5 fruit fly cellular contexts compared by ENCODE assay signal in genomic region chr3R:24810844-24811625, dm6.
TF ChIP-seq lines count a peak whose summit lies in the region.

No protein-coding gene starts in this region.

- peak; percentile 42 for TF ChIP-seq CTCF in whole organism, embryonic (GFP tag; optimal IDR thresholded peaks at IDR 0.05; lab: Kevin White, UChicago)

TF ChIP-seq in whole organism, adult, 20 proteins besides CTCF, POLR2A, EP300 and RAD21 (continues in another document):
- TF ChIP-seq Mnt (GFP tag; optimal IDR thresholded peaks at IDR 0.05; lab: Kevin White, UChicago) (peak; percentile 64), CG14711 (tag; optimal IDR thresholded peaks at IDR 0.05; lab: Kevin White, UChicago) (peak; percentile 88), CG33017 (tag; optimal IDR thresholded peaks at IDR 0.05; lab: Kevin White, UChicago) (peak; percentile 97), CG11617 (GFP tag; optimal IDR thresholded peaks at IDR 0.05; lab: Kevin White, UChicago) (peak; percentile 76), CG12768 (GFP tag; optimal IDR thresholded peaks at IDR 0.05; lab: Kevin White, UChicago) (peak; percentile 95), toe (GFP tag; optimal IDR thresholded peaks at IDR 0.05; lab: Kevin White, UChicago) (peak; percentile 48), Crg-1 (GFP tag; optimal IDR thresholded peaks at IDR 0.05; lab: Kevin White, UChicago) (peak; percentile 78), CG5204 (GFP tag; optimal IDR thresholded peaks at IDR 0.05; lab: Kevin White, UChicago) (peak; percentile 81), pad (GFP tag; optimal IDR thresholded peaks at IDR 0.05; lab: Kevin White, UChicago) (peak; percentile 70), CG7101 (tag; optimal IDR thresholded peaks at IDR 0.05; lab: Kevin White, UChicago) (peak; percentile 96), Hr96 (GFP tag; optimal IDR thresholded peaks at IDR 0.05; lab: Kevin White, UChicago) (peak; percentile 80), ovo (GFP tag; optimal IDR thresholded peaks at IDR 0.05; lab: Kevin White, UChicago) (no peak), bab1 (GFP tag; optimal IDR thresholded peaks at IDR 0.05; lab: Kevin White, UChicago) (peak; percentile 79), tj (GFP tag; optimal IDR thresholded peaks at IDR 0.05; lab: Kevin White, UChicago) (peak; percentile 23), Clk (GFP tag; optimal IDR thresholded peaks at IDR 0.05; lab: Kevin White, UChicago) (peak; percentile 67), cnc (optimal IDR thresholded peaks at IDR 0.05; lab: Kevin White, UChicago) (no peak), kay (GFP tag; lab: Kevin White, UChicago; ENCODE audit: borderline replicate concordance) (peak; percentile 94), cic (GFP tag; optimal IDR thresholded peaks at IDR 0.05; lab: Kevin White, UChicago) (peak; percentile 56)

TF ChIP-seq in whole organism, embryonic, 481 proteins besides CTCF, POLR2A, EP300 and RAD21 (continues in another document):
- TF ChIP-seq CG7357 (GFP tag; IDR thresholded peaks at IDR 0.05; lab: Robert Waterston, UW) (peak; percentile 79), CG17385 (GFP tag; optimal IDR thresholded peaks at IDR 0.05; lab: Kevin White, UChicago) (peak; percentile 89), Rx (GFP tag; IDR thresholded peaks at IDR 0.05; lab: Robert Waterston, UW) (peak; percentile 79), Abd-B (GFP tag; optimal IDR thresholded peaks at IDR 0.05; lab: Kevin White, UChicago) (no peak), unc-4 (GFP tag; IDR thresholded peaks at IDR 0.05; lab: Robert Waterston, UW; ENCODE audit: partially characterized antibody) (no peak), inv (GFP tag; IDR thresholded peaks at IDR 0.05; lab: Robert Waterston, UW; ENCODE audit: partially characterized antibody) (no peak), row (GFP tag; IDR thresholded peaks at IDR 0.05; lab: Robert Waterston, UW) (peak; percentile 93), crol (GFP tag; IDR thresholded peaks at IDR 0.05; lab: Robert Waterston, UW) (0 out of 2 replicates have a peak, but pooled peaks have one; percentile 21), CG11085 (GFP tag; IDR thresholded peaks at IDR 0.05; lab: Robert Waterston, UW) (peak; percentile 63; the same call in 1 of the 2 replicates), Atf-2 (GFP tag; optimal IDR thresholded peaks at IDR 0.05; lab: Kevin White, UChicago) (peak; percentile 63), CG12104 (GFP tag; optimal IDR thresholded peaks at IDR 0.05; lab: Kevin White, UChicago) (peak; percentile 76), CG2120 (GFP tag; optimal IDR thresholded peaks at IDR 0.05; lab: Kevin White, UChicago) (peak; percentile 95), cwo (GFP tag; optimal IDR thresholded peaks at IDR 0.05; lab: Kevin White, UChicago) (peak; percentile 85), CG2202 (tag; optimal IDR thresholded peaks at IDR 0.05; lab: Kevin White, UChicago) (peak; percentile 54), CG7963 (GFP tag; IDR thresholded peaks at IDR 0.05; lab: Robert Waterston, UW; ENCODE audit: partially characterized antibody) (no peak), dmrt11E (tag; optimal IDR thresholded peaks at IDR 0.05; lab: Kevin White, UChicago) (peak; percentile 40), gcm (GFP tag; optimal IDR thresholded peaks at IDR 0.05; lab: Kevin White, UChicago) (peak; percentile 82), tll (GFP tag; optimal IDR thresholded peaks at IDR 0.05; lab: Kevin White, UChicago) (no peak)

TF ChIP-seq in whole organism, prepupa, 60 proteins besides CTCF, POLR2A, EP300 and RAD21 (continues in another document):
- no peak for TF ChIP-seq Blimp-1 (GFP tag; optimal IDR thresholded peaks at IDR 0.05; lab: Kevin White, UChicago)
- TF ChIP-seq dac (GFP tag; optimal IDR thresholded peaks at IDR 0.05; lab: Kevin White, UChicago), result peak; percentile 84
- peak; percentile 80 for TF ChIP-seq fkh (GFP tag; optimal IDR thresholded peaks at IDR 0.05; lab: Kevin White, UChicago)
- TF ChIP-seq esn (GFP tag; optimal IDR thresholded peaks at IDR 0.05; lab: Kevin White, UChicago), result peak; percentile 90
- no peak for TF ChIP-seq Smox (GFP tag; optimal IDR thresholded peaks at IDR 0.05; lab: Kevin White, UChicago)
- TF ChIP-seq CG15336 (GFP tag; IDR thresholded peaks at IDR 0.05; lab: Robert Waterston, UW), result peak; percentile 90
- peak in 1 of 2 experiments; percentile 67 for TF ChIP-seq ss (GFP tag; optimal IDR thresholded peaks at IDR 0.05; lab: Kevin White, UChicago)
- peak; percentile 85 for TF ChIP-seq CG6276 (GFP tag; optimal IDR thresholded peaks at IDR 0.05; lab: Kevin White, UChicago)
- no peak for TF ChIP-seq svp (GFP tag; lab: Kevin White, UChicago)
- TF ChIP-seq CG1621 (tag; optimal IDR thresholded peaks at IDR 0.05; lab: Kevin White, UChicago), result peak; percentile 92
- TF ChIP-seq CG6808 (GFP tag; optimal IDR thresholded peaks at IDR 0.05; lab: Kevin White, UChicago), result no peak
- TF ChIP-seq CG31627 (GFP tag; optimal IDR thresholded peaks at IDR 0.05; lab: Kevin White, UChicago), result peak; percentile 86
- TF ChIP-seq CG8319 (GFP tag; optimal IDR thresholded peaks at IDR 0.05; lab: Kevin White, UChicago), result peak; percentile 65
- TF ChIP-seq Ets96B (tag; optimal IDR thresholded peaks at IDR 0.05; lab: Kevin White, UChicago), result peak; percentile 99
- TF ChIP-seq CG4318 (GFP tag; optimal IDR thresholded peaks at IDR 0.05; lab: Kevin White, UChicago), result no peak
- peak; percentile 87 for TF ChIP-seq vri (GFP tag; optimal IDR thresholded peaks at IDR 0.05; lab: Kevin White, UChicago)
- TF ChIP-seq salr (GFP tag; optimal IDR thresholded peaks at IDR 0.05; lab: Kevin White, UChicago), result peak in 1 of 2 experiments; percentile 91
- TF ChIP-seq CG10631 (GFP tag; optimal IDR thresholded peaks at IDR 0.05; lab: Kevin White, UChicago), result peak; percentile 92
- TF ChIP-seq acj6 (GFP tag; optimal IDR thresholded peaks at IDR 0.05; lab: Kevin White, UChicago), result peak; percentile 89

TF ChIP-seq in whole organism, pupa, 21 proteins besides CTCF, POLR2A, EP300 and RAD21:
- TF ChIP-seq Pif1B (GFP tag; optimal IDR thresholded peaks at IDR 0.05; lab: Kevin White, UChicago), result peak; percentile 93
- TF ChIP-seq rn (GFP tag; IDR thresholded peaks at IDR 0.05; lab: Robert Waterston, UW), result peak; percentile 89
- TF ChIP-seq Ets98B (GFP tag; IDR thresholded peaks at IDR 0.05; lab: Robert Waterston, UW), result peak; percentile 97
- TF ChIP-seq gl (tag; optimal IDR thresholded peaks at IDR 0.05; lab: Kevin White, UChicago), result peak; percentile 85
- peak; percentile 93 for TF ChIP-seq CG32121 (GFP tag; IDR thresholded peaks at IDR 0.05; lab: Robert Waterston, UW)
- TF ChIP-seq CG17806 (tag; optimal IDR thresholded peaks at IDR 0.05; lab: Kevin White, UChicago), result peak; percentile 92
- peak; percentile 96 for TF ChIP-seq CG14655 (GFP tag; optimal IDR thresholded peaks at IDR 0.05; lab: Kevin White, UChicago)
- peak; percentile 88 for TF ChIP-seq CG8159 (tag; optimal IDR thresholded peaks at IDR 0.05; lab: Kevin White, UChicago)
- no peak for TF ChIP-seq D1 (tag; optimal IDR thresholded peaks at IDR 0.05; lab: Kevin White, UChicago)
- peak; percentile 88 for TF ChIP-seq CG9948 (tag; optimal IDR thresholded peaks at IDR 0.05; lab: Kevin White, UChicago)
- peak; percentile 92 for TF ChIP-seq CG34367 (tag; optimal IDR thresholded peaks at IDR 0.05; lab: Kevin White, UChicago)
- TF ChIP-seq CG12605 (GFP tag; IDR thresholded peaks at IDR 0.05; lab: Robert Waterston, UW), result peak; percentile 94
- peak; percentile 98 for TF ChIP-seq CG4496 (GFP tag; IDR thresholded peaks at IDR 0.05; lab: Robert Waterston, UW)
- peak; percentile 90 for TF ChIP-seq CG15710 (tag; optimal IDR thresholded peaks at IDR 0.05; lab: Kevin White, UChicago)
- TF ChIP-seq fd96Ca (GFP tag; IDR thresholded peaks at IDR 0.05; lab: Robert Waterston, UW), result peak; percentile 98
- peak; percentile 69 for TF ChIP-seq Snoo (tag; optimal IDR thresholded peaks at IDR 0.05; lab: Kevin White, UChicago)
- TF ChIP-seq Pif1A (GFP tag; optimal IDR thresholded peaks at IDR 0.05; lab: Kevin White, UChicago), result peak; percentile 93
- peak; percentile 95 for TF ChIP-seq CG8301 (tag; optimal IDR thresholded peaks at IDR 0.05; lab: Kevin White, UChicago)
- TF ChIP-seq CG10348 (GFP tag; IDR thresholded peaks at IDR 0.05; lab: Robert Waterston, UW), result peak; percentile 85
- TF ChIP-seq EcR (GFP tag; optimal IDR thresholded peaks at IDR 0.05; lab: Kevin White, UChicago), result peak; percentile 95
- no peak for TF ChIP-seq CG13204 (GFP tag; optimal IDR thresholded peaks at IDR 0.05; lab: Kevin White, UChicago)

TF ChIP-seq in whole organism, wandering third instar larva, 38 proteins besides CTCF, POLR2A, EP300 and RAD21 (continues in another document):
- no peak for TF ChIP-seq Dfd (GFP tag; optimal IDR thresholded peaks at IDR 0.05; lab: Kevin White, UChicago)
- TF ChIP-seq foxo (GFP tag; optimal IDR thresholded peaks at IDR 0.05; lab: Kevin White, UChicago), result peak; percentile 87 to 95
- peak; percentile 88 for TF ChIP-seq sv (GFP tag; optimal IDR thresholded peaks at IDR 0.05; lab: Kevin White, UChicago)
- TF ChIP-seq rgr (GFP tag; optimal IDR thresholded peaks at IDR 0.05; lab: Kevin White, UChicago), result peak; percentile 96
- TF ChIP-seq Mio (GFP tag; optimal IDR thresholded peaks at IDR 0.05; lab: Kevin White, UChicago), result peak; percentile 66
- peak; percentile 4 for TF ChIP-seq Rel (GFP tag; optimal IDR thresholded peaks at IDR 0.05; lab: Kevin White, UChicago)
- peak; percentile 65 for TF ChIP-seq Rel (tag; optimal IDR thresholded peaks at IDR 0.05; lab: Kevin White, UChicago)
- TF ChIP-seq h (GFP tag; optimal IDR thresholded peaks at IDR 0.05; lab: Kevin White, UChicago), result peak; percentile 97
- TF ChIP-seq GATAd (GFP tag; optimal IDR thresholded peaks at IDR 0.05; lab: Kevin White, UChicago), result peak; percentile 78
- TF ChIP-seq woc (GFP tag; optimal IDR thresholded peaks at IDR 0.05; lab: Kevin White, UChicago), result peak; percentile 73
- no peak for TF ChIP-seq dl (GFP tag; optimal IDR thresholded peaks at IDR 0.05; lab: Kevin White, UChicago; ENCODE audit: insufficient read depth in 1 of 2, partially characterized antibody in 2 of 2)
- peak; percentile 91 for TF ChIP-seq HLH106 (tag; optimal IDR thresholded peaks at IDR 0.05; lab: Kevin White, UChicago)
- peak; percentile 95 for TF ChIP-seq fru (GFP tag; optimal IDR thresholded peaks at IDR 0.05; lab: Kevin White, UChicago)
- TF ChIP-seq Jra (GFP tag; optimal IDR thresholded peaks at IDR 0.05; lab: Kevin White, UChicago), result peak; percentile 92
- peak; percentile 94 for TF ChIP-seq br (GFP tag; optimal IDR thresholded peaks at IDR 0.05; lab: Kevin White, UChicago)
- peak; percentile 96 for TF ChIP-seq ey (GFP tag; optimal IDR thresholded peaks at IDR 0.05; lab: Kevin White, UChicago)
- TF ChIP-seq dmrt93B (GFP tag; optimal IDR thresholded peaks at IDR 0.05; lab: Kevin White, UChicago), result peak; percentile 81
- TF ChIP-seq sage (GFP tag; optimal IDR thresholded peaks at IDR 0.05; lab: Kevin White, UChicago), result peak; percentile 58
- no peak for TF ChIP-seq Vsx2 (GFP tag; optimal IDR thresholded peaks at IDR 0.05; lab: Kevin White, UChicago; ENCODE audit: partially characterized antibody)
- peak; percentile 85 for TF ChIP-seq psq (GFP tag; optimal IDR thresholded peaks at IDR 0.05; lab: Kevin White, UChicago)
- no peak for TF ChIP-seq jim (GFP tag; optimal IDR thresholded peaks at IDR 0.05; lab: Kevin White, UChicago)
- peak; percentile 61 for TF ChIP-seq dsf (GFP tag; optimal IDR thresholded peaks at IDR 0.05; lab: Kevin White, UChicago; ENCODE audit: borderline replicate concordance)
- peak; percentile 94 for TF ChIP-seq OdsH (GFP tag; optimal IDR thresholded peaks at IDR 0.05; lab: Kevin White, UChicago)
